Worm (Caenorhabditis elegans) whole organism, young adult: ENCODE data around the gene Y102A11A.1.

Experiments used
- F37B4.10 ChIP-seq: fragments of 200-800 bp; sonication (Bioruptor generic); IDR thresholded peaks from 2 replicates; pipeline ENCODE4 v1.3.6; 2022; ENCODE audit warnings: missing genetic modification characterization, missing compliant biosample characterization
- T26A5.8 ChIP-seq: sonication (generic microtip); optimal IDR thresholded peaks from 2 replicates; lab custom pipeline; 2016; ENCODE audit warnings: missing genetic modification characterization, missing compliant biosample characterization
- Y79H2A.3 ChIP-seq: fragments of 200-800 bp; sonication (Bioruptor generic); conservative IDR thresholded peaks from 2 replicates; pipeline ENCODE4 v1.3.6; 2022; ENCODE audit warnings: missing genetic modification reagents, missing genetic modification characterization, missing compliant biosample characterization
- egl-18 ChIP-seq: fragments of 200-800 bp; sonication (Bioruptor generic); IDR thresholded peaks from 2 replicates; pipeline ENCODE4 v1.3.6; 2022; ENCODE audit warnings: missing genetic modification reagents, missing genetic modification characterization, missing compliant biosample characterization
- him-1 ChIP-seq: sonication (generic microtip); optimal IDR thresholded peaks from 2 replicates; lab custom pipeline; 2016; ENCODE audit warnings: missing genotype, missing genetic modification reagents, missing genetic modification characterization, missing compliant biosample characterization
- hmg-20 ChIP-seq: fragments of 200-800 bp; sonication (Bioruptor generic); IDR thresholded peaks from 2 replicates; pipeline ENCODE4 v1.3.6; 2022; ENCODE audit warnings: missing genetic modification reagents, missing genetic modification characterization, missing compliant biosample characterization
- mcd-1 ChIP-seq: fragments of 200-800 bp; sonication (Bioruptor generic); IDR thresholded peaks from 2 replicates; pipeline ENCODE4 v1.3.6; 2022; ENCODE audit warnings: missing genetic modification reagents, missing genetic modification characterization, missing compliant biosample characterization
- nhr-120 ChIP-seq: fragments of 200-800 bp; sonication (Bioruptor generic); IDR thresholded peaks from 2 replicates; pipeline ENCODE4 v1.3.6; 2022; ENCODE audit warnings: missing genetic modification characterization, missing compliant biosample characterization
- nhr-179 ChIP-seq: sonication (generic microtip); optimal IDR thresholded peaks from 2 replicates; lab custom pipeline; 2016; ENCODE audit warnings: mild to moderate bottlenecking, missing genetic modification characterization, missing compliant biosample characterization
- rec-8 ChIP-seq, 2 experiments: sonication (generic microtip); optimal IDR thresholded peaks; 2 replicates each; lab custom pipeline; 2016; ENCODE audit warnings: mild to moderate bottlenecking in 2 of 2, missing genetic modification characterization in 2 of 2, missing genetic modification reagents in 2 of 2, missing genotype in 2 of 2, missing biosample characterization in 1 of 2, missing compliant biosample characterization in 1 of 2, moderate library complexity in 1 of 2
- sea-2 ChIP-seq: fragments of 200-800 bp; sonication (Bioruptor generic); IDR thresholded peaks from 2 replicates; pipeline ENCODE4 v1.3.6; 2022; ENCODE audit warnings: missing genetic modification characterization, missing compliant biosample characterization
- tbx-9 ChIP-seq: sonication (generic microtip); optimal IDR thresholded peaks from 2 replicates; lab custom pipeline; 2016; ENCODE audit warnings: borderline replicate concordance, missing genetic modification characterization, inconsistent platforms, missing compliant biosample characterization
- tlf-1 ChIP-seq: fragments of 200-800 bp; sonication (Bioruptor generic); optimal IDR thresholded peaks from 2 replicates; lab custom pipeline; 2018; ENCODE audit warnings: mild to moderate bottlenecking, missing genetic modification characterization, missing compliant biosample characterization
- ztf-3 ChIP-seq: fragments of 200-800 bp; sonication (Bioruptor generic); optimal IDR thresholded peaks from 2 replicates; lab custom pipeline; 2018; ENCODE audit warnings: mild to moderate bottlenecking, missing genetic modification characterization, missing compliant biosample characterization

DNA sequence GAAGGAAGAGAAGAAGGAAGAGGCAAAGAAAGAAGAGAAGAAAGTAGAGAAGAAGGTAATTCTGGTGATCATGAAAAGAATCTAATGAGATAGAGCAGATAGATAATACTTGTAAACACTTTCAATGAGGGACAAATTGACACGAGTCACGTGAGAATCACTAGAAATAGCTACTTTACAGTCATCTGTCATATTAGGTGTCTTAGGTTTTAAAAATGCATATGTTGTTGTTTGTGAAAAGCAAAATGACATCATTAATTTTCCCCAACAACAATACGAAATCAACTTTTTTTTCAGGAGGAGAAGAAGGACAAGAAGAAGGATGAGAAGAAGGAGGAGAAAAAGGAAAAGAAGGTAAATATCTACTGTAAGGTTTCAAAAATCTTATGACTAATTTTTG lies 23.5 kb downstream of the Y102A11A.1 start:
- TF ChIP-seq him-1 (tag; lab: Kevin White, UChicago) (no peak), F37B4.10 (GFP tag; lab: Robert Waterston, UW) (no peak), nhr-120 (GFP tag; lab: Robert Waterston, UW) (no peak), hmg-20 (no peak), egl-18 (GFP tag; lab: Robert Waterston, UW) (no peak), Y79H2A.3 (no peak), sea-2 (no peak), ztf-3 (GFP tag; lab: Kevin White, UChicago) (no peak), rec-8 (tag; optimal IDR thresholded peaks at IDR 0.05; lab: Kevin White, UChicago) (no peak), mcd-1 (GFP tag; lab: Robert Waterston, UW) (no peak), nhr-179 (tag; lab: Kevin White, UChicago) (no peak), tlf-1 (no peak), T26A5.8 (tag; lab: Kevin White, UChicago) (no peak), tbx-9 (tag; lab: Kevin White, UChicago) (no peak)
